Fruit fly (Drosophila melanogaster): Measurements from ENCODE around the gene CG32808.
A peak's percentile ranks its signal among the peaks of the same experiment; 100 is the strongest.

The CG32808 gene

dm6 chrX:1469717-1470116 lies at the start of gene CG32808:
Gene CG32808 (minus strand): TSS chrX:1469817.
- no peak for TF ChIP-seq CG17801 (GFP tag; optimal IDR thresholded peaks at IDR 0.05; ENCODE audit: partially characterized antibody)

dm6 chrX:1517618-1518017 lies 48.0 kb upstream of the CG32808 start:
- TF ChIP-seq CG17801 (GFP tag; optimal IDR thresholded peaks at IDR 0.05; ENCODE audit: partially characterized antibody) = peak; percentile 69

- no peak for TF ChIP-seq CG17801 (GFP tag; optimal IDR thresholded peaks at IDR 0.05; ENCODE audit: partially characterized antibody)
Observed at dm6 chrX:1513865-1514264, 44.2 kb upstream of the CG32808 start.

- peak; percentile 27 for TF ChIP-seq CG17801 (GFP tag; optimal IDR thresholded peaks at IDR 0.05; ENCODE audit: partially characterized antibody)
Observed at dm6 chrX:1512753-1513226, 43.2 kb upstream of the CG32808 start, which contains the start of gene CG14795. Gene CG14795 (minus strand): TSS chrX:1512803.

- TF ChIP-seq CG17801 (GFP tag; optimal IDR thresholded peaks at IDR 0.05; ENCODE audit: partially characterized antibody) = no peak
Observed at dm6 chrX:1508241-1508823, 38.7 kb upstream of the CG32808 start.

dm6 chrX:1507751-1508150 lies 38.1 kb upstream of the CG32808 start, which contains the start of gene Nmdar2:
Gene Nmdar2 (minus strand): TSS chrX:1507809.
- no peak for TF ChIP-seq CG17801 (GFP tag; optimal IDR thresholded peaks at IDR 0.05; ENCODE audit: partially characterized antibody)

- peak; percentile 86 for TF ChIP-seq CG17801 (GFP tag; optimal IDR thresholded peaks at IDR 0.05; ENCODE audit: partially characterized antibody)
Observed at dm6 chrX:1482840-1483518, 13.4 kb upstream of the CG32808 start, which contains the start of the genes sta and inc. Gene sta (minus strand): TSS chrX:1483413. Gene inc (plus strand): TSS chrX:1483479.

dm6 chrX:1480426-1480825 lies 10.8 kb upstream of the CG32808 start:
- TF ChIP-seq CG17801 (GFP tag; optimal IDR thresholded peaks at IDR 0.05; ENCODE audit: partially characterized antibody) = no peak

dm6 chrX:1478276-1479122 lies 8.9 kb upstream of the CG32808 start, which contains the start of gene rush:
Gene rush (plus strand): TSS chrX:1478552.
- TF ChIP-seq CG17801 (GFP tag; optimal IDR thresholded peaks at IDR 0.05; ENCODE audit: partially characterized antibody) = peak; percentile 37

dm6 chrX:1476848-1477247 lies 7.2 kb upstream of the CG32808 start, which contains the start of the genes Rab27 and mei-38:
Gene Rab27 (minus strand): TSS chrX:1476974.
Gene mei-38 (plus strand): TSS chrX:1477063.
- no peak for TF ChIP-seq CG17801 (GFP tag; optimal IDR thresholded peaks at IDR 0.05; ENCODE audit: partially characterized antibody)

- TF ChIP-seq CG17801 (GFP tag; optimal IDR thresholded peaks at IDR 0.05; ENCODE audit: partially characterized antibody) = no peak
Observed at dm6 chrX:1476436-1476835, 6.8 kb upstream of the CG32808 start.

dm6 chrX:1472222-1472621 lies 2.6 kb upstream of the CG32808 start, which contains the start of gene CG14780:
Gene CG14780 (plus strand): TSS chrX:1472522.
- TF ChIP-seq CG17801 (GFP tag; optimal IDR thresholded peaks at IDR 0.05; ENCODE audit: partially characterized antibody) = no peak

dm6 chrX:1470562-1470961 lies 945 bp upstream of the CG32808 start, which contains the start of gene pck:
Gene pck (plus strand): TSS chrX:1470666.
- peak; percentile 83 for TF ChIP-seq CG17801 (GFP tag; optimal IDR thresholded peaks at IDR 0.05; ENCODE audit: partially characterized antibody)

- no peak for TF ChIP-seq CG17801 (GFP tag; optimal IDR thresholded peaks at IDR 0.05; ENCODE audit: partially characterized antibody)
Observed at dm6 chrX:1467382-1467592, 2.3 kb downstream of the CG32808 start, which contains the start of gene CG14778. Gene CG14778 (plus strand): TSS chrX:1467493.
